Worm (Caenorhabditis elegans) whole organism, L1 larva: ENCODE results near the gene T12A2.21.
A peak's percentile ranks its signal among the peaks of the same experiment; 100 is the strongest.

Experiments used
- C04F5.9 ChIP-seq: sonication (generic microtip); optimal IDR thresholded peaks from 2 replicates; lab custom pipeline; 2016; ENCODE audit warnings: missing genetic modification characterization, missing compliant biosample characterization
- F16B12.6 ChIP-seq: fragments of 150-350 bp; optimal IDR thresholded peaks from 2 replicates; lab custom pipeline; 2014; ENCODE audit warnings: missing biosample characterization, missing genetic modification characterization
- aly-2 ChIP-seq: fragments of 150-350 bp; optimal IDR thresholded peaks from 2 replicates; lab custom pipeline; 2014; ENCODE audit warnings: missing biosample characterization, missing genetic modification characterization
- ama-1 ChIP-seq: fragments of 150-350 bp; optimal IDR thresholded peaks from 2 replicates; lab custom pipeline; 2014
- blmp-1 ChIP-seq: fragments of 150-350 bp; optimal IDR thresholded peaks from 2 replicates; lab custom pipeline; 2014; ENCODE audit warnings: missing biosample characterization, missing genetic modification characterization
- ceh-90 ChIP-seq: sonication (generic microtip); optimal IDR thresholded peaks from 2 replicates; lab custom pipeline; 2016; ENCODE audit warnings: missing genetic modification characterization, missing compliant biosample characterization
- dsc-1 ChIP-seq: sonication (generic microtip); optimal IDR thresholded peaks from 2 replicates; lab custom pipeline; 2016; ENCODE audit warnings: mild to moderate bottlenecking, missing genetic modification characterization, missing compliant biosample characterization
- efl-1 ChIP-seq, 4 experiments: fragments of 150-350 bp; optimal IDR thresholded peaks in 3 of 4; peaks in 1 of 4; 1 replicate in 1 of 4; 2 replicates in 3 of 4; lab custom pipeline; 2014; ENCODE audit warnings: missing biosample characterization in 2 of 4, missing genetic modification characterization in 2 of 4, missing genetic modification reagents in 2 of 4
- efl-3 ChIP-seq: fragments of 200-800 bp; sonication (Bioruptor generic); optimal IDR thresholded peaks from 2 replicates; lab custom pipeline; 2018; ENCODE audit warnings: mild to moderate bottlenecking, missing genetic modification characterization, missing compliant biosample characterization
- egl-13 ChIP-seq: sonication (generic microtip); optimal IDR thresholded peaks from 2 replicates; lab custom pipeline; 2016; ENCODE audit warnings: missing genotype, missing genetic modification reagents, missing genetic modification characterization, missing compliant biosample characterization
- elt-2 ChIP-seq: sonication (generic microtip); optimal IDR thresholded peaks from 2 replicates; lab custom pipeline; 2016; ENCODE audit warnings: missing genetic modification characterization, mild to moderate bottlenecking, inconsistent platforms, missing compliant biosample characterization, missing genetic modification reagents
- ets-5 ChIP-seq: fragments of 200-800 bp; sonication (Bioruptor generic); IDR thresholded peaks from 2 replicates; pipeline ENCODE4 v1.3.6; 2022; ENCODE audit warnings: missing genetic modification characterization, missing compliant biosample characterization
- hlh-17 ChIP-seq: fragments of 200-800 bp; sonication (Bioruptor generic); optimal IDR thresholded peaks from 2 replicates; lab custom pipeline; 2018; ENCODE audit warnings: missing genetic modification characterization, mild to moderate bottlenecking, missing compliant biosample characterization, moderate library complexity, borderline replicate concordance
- hlh-4 ChIP-seq: sonication (generic microtip); optimal IDR thresholded peaks from 2 replicates; lab custom pipeline; 2016; ENCODE audit warnings: mild to moderate bottlenecking, missing genetic modification characterization, missing compliant biosample characterization
- isw-1 ChIP-seq: fragments of 200-800 bp; sonication (Bioruptor generic); IDR thresholded peaks from 2 replicates; pipeline ENCODE4 v1.3.6; 2022; ENCODE audit warnings: missing genetic modification characterization, missing compliant biosample characterization
- lin-13 ChIP-seq: fragments of 150-350 bp; optimal IDR thresholded peaks from 2 replicates; lab custom pipeline; 2014; ENCODE audit warnings: missing biosample characterization, missing genetic modification reagents, missing genetic modification characterization
- lin-35 ChIP-seq, 2 experiments: fragments of 150-350 bp; optimal IDR thresholded peaks; 2 replicates each; lab custom pipeline; 2014; ENCODE audit warnings: missing biosample characterization in 2 of 2, missing genetic modification characterization in 2 of 2, missing genetic modification reagents in 2 of 2
- mdl-1 ChIP-seq, 2 experiments: fragments of 150-350 bp; optimal IDR thresholded peaks; 2 replicates each; lab custom pipeline; 2014 to 2017; ENCODE audit warnings: missing biosample characterization in 2 of 2, missing genetic modification characterization in 2 of 2, inconsistent platforms in 1 of 2
- mep-1 ChIP-seq: fragments of 150-350 bp; optimal IDR thresholded peaks from 2 replicates; lab custom pipeline; 2014; ENCODE audit warnings: missing biosample characterization, missing genetic modification characterization
- nhr-12 ChIP-seq: sonication (generic microtip); optimal IDR thresholded peaks from 2 replicates; lab custom pipeline; 2017; ENCODE audit warnings: missing biosample characterization, missing genetic modification characterization
- nhr-20 ChIP-seq: sonication (generic microtip); optimal IDR thresholded peaks from 2 replicates; lab custom pipeline; 2016; ENCODE audit warnings: mild to moderate bottlenecking, missing genetic modification characterization, missing compliant biosample characterization
- snpc-4 ChIP-seq: fragments of 150-350 bp; optimal IDR thresholded peaks from 2 replicates; lab custom pipeline; 2014; ENCODE audit warnings: missing biosample characterization, missing genetic modification characterization
- snu-23 ChIP-seq: sonication (generic microtip); optimal IDR thresholded peaks from 2 replicates; lab custom pipeline; 2016; ENCODE audit warnings: missing genetic modification characterization, missing compliant biosample characterization
- sup-37 ChIP-seq: fragments of 200-800 bp; sonication (Bioruptor generic); optimal IDR thresholded peaks from 2 replicates; lab custom pipeline; 2018; ENCODE audit warnings: mild to moderate bottlenecking, missing genetic modification characterization, missing compliant biosample characterization
- swsn-7 ChIP-seq: sonication (generic microtip); optimal IDR thresholded peaks from 2 replicates; lab custom pipeline; 2016; ENCODE audit warnings: missing genetic modification characterization, missing compliant biosample characterization
- tbx-2 ChIP-seq: sonication (generic microtip); optimal IDR thresholded peaks from 2 replicates; lab custom pipeline; 2016; ENCODE audit warnings: missing genetic modification characterization, missing compliant biosample characterization
- unc-30 ChIP-seq: sonication (generic microtip); optimal IDR thresholded peaks from 2 replicates; lab custom pipeline; 2017; ENCODE audit warnings: missing biosample characterization, missing genetic modification characterization
- unc-86 ChIP-seq: sonication (generic microtip); optimal IDR thresholded peaks from 2 replicates; lab custom pipeline; 2016; ENCODE audit warnings: missing genetic modification characterization, missing compliant biosample characterization
- zag-1 ChIP-seq: fragments of 150-350 bp; optimal IDR thresholded peaks from 2 replicates; lab custom pipeline; 2014; ENCODE audit warnings: missing biosample characterization, missing genetic modification characterization
- zip-4 ChIP-seq: fragments of 200-800 bp; sonication (Bioruptor generic); optimal IDR thresholded peaks from 2 replicates; lab custom pipeline; 2018; ENCODE audit warnings: mild to moderate bottlenecking, missing genetic modification characterization, moderate library complexity, missing compliant biosample characterization
- ztf-11 ChIP-seq, 2 experiments: sonication (generic microtip); optimal IDR thresholded peaks; 2 replicates each; lab custom pipeline; 2016 to 2017; ENCODE audit warnings: missing genetic modification characterization in 2 of 2, missing biosample characterization in 1 of 2, missing compliant biosample characterization in 1 of 2

T12A2.21 gene

DNA sequence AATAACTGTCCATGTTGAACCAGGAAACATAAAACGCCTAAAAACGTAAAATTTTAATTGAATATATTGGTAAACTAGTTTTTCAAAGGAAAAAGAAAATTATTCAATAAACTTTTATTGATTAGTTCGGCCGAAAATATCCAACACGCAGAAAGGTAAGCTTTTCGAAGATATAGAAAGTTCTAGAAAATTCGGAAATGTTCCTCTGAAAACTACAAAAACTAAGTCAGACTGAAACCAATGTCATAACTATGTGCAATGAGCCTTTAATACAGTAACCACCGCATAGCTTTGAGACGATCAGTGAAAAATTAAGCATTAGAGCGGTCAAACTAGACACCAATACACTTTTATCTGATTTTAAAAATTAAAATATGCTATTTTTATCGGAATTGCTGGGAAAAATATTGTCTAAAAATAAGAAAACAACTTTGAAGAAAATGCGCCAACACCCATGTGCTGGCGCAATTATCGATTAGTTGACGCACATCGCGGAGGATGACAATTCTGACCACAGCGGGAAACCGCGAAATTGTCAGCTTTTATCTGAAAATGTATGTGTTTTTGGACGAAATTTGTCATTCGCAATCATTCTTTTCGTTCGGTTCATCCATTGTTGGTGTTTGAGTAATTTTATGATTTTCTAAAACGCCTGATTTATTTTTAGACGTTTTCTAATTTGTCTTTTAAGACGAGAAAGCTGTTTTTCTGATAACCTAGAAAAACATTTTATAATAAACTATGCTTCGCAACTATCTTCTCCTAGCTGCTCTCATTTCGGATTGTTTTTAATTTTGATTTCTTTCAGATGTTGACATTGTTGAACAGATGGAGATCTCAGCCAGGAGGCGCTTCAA, 37.9 kb downstream of the T12A2.21 start, which contains the start of the genes C23G10.7 and rpn-2 (continued):
- TF ChIP-seq snu-23 (GFP tag; lab: Kevin White, UChicago), result peak; percentile 78
- TF ChIP-seq swsn-7 (tag; lab: Kevin White, UChicago), result peak; percentile 74
- TF ChIP-seq sup-37, result peak; percentile 1
- TF ChIP-seq unc-30, result no peak
- TF ChIP-seq blmp-1 (tag; lab: Kevin White, UChicago), result peak; percentile 52
- TF ChIP-seq ama-1 (lab: Kevin White, UChicago), result peak; percentile 14
- TF ChIP-seq ztf-11 (tag; optimal IDR thresholded peaks at IDR 0.05; lab: Kevin White, UChicago), result no peak
- peak; percentile 31 for TF ChIP-seq snpc-4 (tag; lab: Kevin White, UChicago)
- peak; percentile 72 for TF ChIP-seq nhr-20 (tag; lab: Kevin White, UChicago)
- peak; percentile 73 for TF ChIP-seq tbx-2 (tag; lab: Kevin White, UChicago)
- TF ChIP-seq F16B12.6 (tag; lab: Kevin White, UChicago), result peak; percentile 52
- TF ChIP-seq aly-2 (tag; lab: Kevin White, UChicago), result no peak
- no peak for TF ChIP-seq ets-5 (GFP tag; lab: Robert Waterston, UW)
- TF ChIP-seq isw-1 (GFP tag; lab: Robert Waterston, UW), result peak; percentile 63
- TF ChIP-seq lin-13, result peak; percentile 66
- TF ChIP-seq, all 84 proteins: peak for 45

DNA sequence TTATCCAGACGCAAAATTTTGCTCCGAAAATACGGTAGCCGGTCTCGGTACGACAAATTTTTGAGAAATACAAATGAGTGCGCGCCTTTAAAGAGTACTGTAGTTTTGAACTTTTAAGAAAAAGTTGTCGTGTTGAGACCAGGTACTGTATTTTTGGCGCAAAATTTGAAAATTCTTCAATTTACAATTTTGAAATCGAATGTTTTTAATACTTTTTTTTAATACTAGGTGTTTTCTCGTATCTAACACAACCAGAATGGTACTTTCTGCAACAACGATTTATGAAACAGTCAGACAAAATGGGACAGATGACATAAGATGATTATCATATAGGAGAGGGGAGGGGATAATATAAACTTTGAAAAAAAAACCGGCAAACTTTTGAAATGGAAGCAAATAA, 40.8 kb downstream of the T12A2.21 start:
- TF ChIP-seq C04F5.9 (tag; lab: Kevin White, UChicago), result no peak
- TF ChIP-seq efl-1 (optimal IDR thresholded peaks at IDR 0.05; lab: Kevin White, UChicago), result no peak
- TF ChIP-seq efl-1 (GFP tag; optimal IDR thresholded peaks at IDR 0.05 in 1 of 2; lab: Kevin White, UChicago), result peak in 1 of 2 experiments; percentile 63

DNA sequence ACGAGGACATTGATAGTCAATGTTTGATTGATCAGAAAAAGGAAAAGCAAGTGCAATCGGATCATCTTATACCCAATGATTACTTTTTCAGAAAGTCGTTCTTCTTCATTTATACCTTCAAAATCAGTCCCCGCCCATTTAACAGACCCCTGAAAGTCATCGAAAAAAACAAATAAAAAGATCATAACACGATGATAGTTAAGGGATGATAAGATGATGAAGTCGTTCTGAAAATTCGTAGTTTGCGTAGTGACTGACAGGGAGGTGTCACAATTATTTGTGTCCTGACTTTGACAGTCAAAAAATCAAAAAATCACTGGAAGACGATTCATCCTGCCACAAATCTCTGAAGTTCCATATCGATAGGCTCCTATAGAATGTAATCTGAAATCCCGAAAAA, 42.1 kb downstream of the T12A2.21 start, which contains the start of gene ugt-66:
ugt-66 (minus strand) TSS at position 101 of the 400 bp plus-strand sequence.
- TF ChIP-seq egl-13 (tag; lab: Kevin White, UChicago), result no peak
- TF ChIP-seq zag-1 (tag; lab: Kevin White, UChicago), result no peak
- TF ChIP-seq isw-1 (GFP tag; lab: Robert Waterston, UW), result no peak
- TF ChIP-seq efl-3 (GFP tag; lab: Kevin White, UChicago), result no peak
- TF ChIP-seq sup-37, result no peak
- TF ChIP-seq unc-86 (tag; lab: Kevin White, UChicago), result no peak
- TF ChIP-seq ceh-90 (tag; lab: Kevin White, UChicago), result no peak

DNA sequence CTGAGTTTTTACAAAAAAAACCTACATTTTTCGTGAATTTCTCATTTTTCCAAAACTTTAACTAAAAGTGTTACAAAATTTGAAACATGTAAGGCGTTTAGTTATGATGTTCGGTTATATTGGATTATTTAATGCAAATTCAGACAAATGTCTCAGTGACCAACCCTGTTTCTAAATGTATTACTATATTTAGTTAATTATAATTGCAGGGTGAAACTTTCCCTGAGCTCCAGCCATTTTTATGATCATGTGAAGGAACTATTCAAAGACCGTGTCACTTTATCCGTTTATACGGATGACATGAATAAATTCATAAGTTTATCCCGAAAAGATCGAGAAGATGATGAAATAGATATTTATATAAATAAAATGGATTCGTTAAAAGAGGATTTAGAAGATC, 45.7 kb downstream of the T12A2.21 start, which contains the start of gene C23G10.5:
C23G10.5 (plus strand) TSS at position 301 of the 400 bp plus-strand sequence.
- no peak for TF ChIP-seq mep-1 (tag; lab: Kevin White, UChicago)
- no peak for TF ChIP-seq lin-13
- TF ChIP-seq ets-5 (GFP tag; lab: Robert Waterston, UW), result no peak
- TF ChIP-seq zip-4, result no peak
- TF ChIP-seq aly-2 (tag; lab: Kevin White, UChicago), result no peak
- TF ChIP-seq dsc-1, result no peak
- TF ChIP-seq snpc-4 (tag; lab: Kevin White, UChicago), result no peak
- TF ChIP-seq C04F5.9 (tag; lab: Kevin White, UChicago), result no peak
- no peak for TF ChIP-seq nhr-12 (tag; lab: Kevin White, UChicago)
- no peak for TF ChIP-seq hlh-4 (tag; lab: Kevin White, UChicago)
- no peak for TF ChIP-seq nhr-20 (tag; lab: Kevin White, UChicago)
- no peak for TF ChIP-seq mdl-1 (tag; optimal IDR thresholded peaks at IDR 0.05; lab: Kevin White, UChicago)
- no peak for TF ChIP-seq lin-35 (GFP tag; optimal IDR thresholded peaks at IDR 0.05; lab: Kevin White, UChicago)
- TF ChIP-seq ceh-90 (tag; lab: Kevin White, UChicago), result no peak
- TF ChIP-seq swsn-7 (tag; lab: Kevin White, UChicago), result no peak
- no peak for TF ChIP-seq elt-2 (tag; lab: Kevin White, UChicago)
- TF ChIP-seq hlh-17, result no peak
